Worm (Caenorhabditis elegans): ENCODE results near the gene toe-1.

ce11 chrII:4409650-4410049, 15.3 kb upstream of the toe-1 start:
- TF ChIP-seq ces-1 (GFP tag; optimal IDR thresholded peaks at IDR 0.05) (no peak), dpl-1 (GFP tag; optimal IDR thresholded peaks at IDR 0.05) (no peak), zag-1 (tag; optimal IDR thresholded peaks at IDR 0.05) (no peak)

All from whole organism, L1 larva.